Worm (Caenorhabditis elegans): ENCODE measurements around the gene kcmf-1.

DNA sequence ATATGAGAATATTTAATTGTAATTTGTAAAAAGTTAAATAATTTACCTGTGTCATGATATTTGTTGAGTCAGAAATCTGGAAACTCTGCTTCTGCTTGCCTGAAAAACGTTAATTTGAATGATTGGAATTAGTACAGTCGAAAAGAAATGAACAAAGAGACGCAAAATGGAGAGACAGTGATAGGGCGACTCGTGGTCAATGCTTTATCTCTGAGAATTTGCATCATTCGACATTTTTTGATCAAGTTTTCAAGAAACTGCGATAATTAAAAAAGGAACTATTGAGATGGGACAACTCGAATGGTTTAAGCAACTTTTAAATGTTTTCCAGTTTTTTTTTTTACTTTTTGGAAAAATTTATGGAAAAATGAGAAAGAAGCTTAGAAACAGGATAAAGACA, 31.7 kb downstream of the kcmf-1 start, which contains the start of gene cuc-1:
- TF ChIP-seq ceh-31 (tag; optimal IDR thresholded peaks at IDR 0.05) (no peak), fkh-10 (GFP tag; optimal IDR thresholded peaks at IDR 0.05) (no peak), K09A11.1 (tag; optimal IDR thresholded peaks at IDR 0.05; ENCODE audit: insufficient read depth) (no peak), pha-4 (tag; optimal IDR thresholded peaks at IDR 0.05) (no peak)
